Fruit fly (Drosophila melanogaster): ENCODE data around the gene rin.

DNA sequence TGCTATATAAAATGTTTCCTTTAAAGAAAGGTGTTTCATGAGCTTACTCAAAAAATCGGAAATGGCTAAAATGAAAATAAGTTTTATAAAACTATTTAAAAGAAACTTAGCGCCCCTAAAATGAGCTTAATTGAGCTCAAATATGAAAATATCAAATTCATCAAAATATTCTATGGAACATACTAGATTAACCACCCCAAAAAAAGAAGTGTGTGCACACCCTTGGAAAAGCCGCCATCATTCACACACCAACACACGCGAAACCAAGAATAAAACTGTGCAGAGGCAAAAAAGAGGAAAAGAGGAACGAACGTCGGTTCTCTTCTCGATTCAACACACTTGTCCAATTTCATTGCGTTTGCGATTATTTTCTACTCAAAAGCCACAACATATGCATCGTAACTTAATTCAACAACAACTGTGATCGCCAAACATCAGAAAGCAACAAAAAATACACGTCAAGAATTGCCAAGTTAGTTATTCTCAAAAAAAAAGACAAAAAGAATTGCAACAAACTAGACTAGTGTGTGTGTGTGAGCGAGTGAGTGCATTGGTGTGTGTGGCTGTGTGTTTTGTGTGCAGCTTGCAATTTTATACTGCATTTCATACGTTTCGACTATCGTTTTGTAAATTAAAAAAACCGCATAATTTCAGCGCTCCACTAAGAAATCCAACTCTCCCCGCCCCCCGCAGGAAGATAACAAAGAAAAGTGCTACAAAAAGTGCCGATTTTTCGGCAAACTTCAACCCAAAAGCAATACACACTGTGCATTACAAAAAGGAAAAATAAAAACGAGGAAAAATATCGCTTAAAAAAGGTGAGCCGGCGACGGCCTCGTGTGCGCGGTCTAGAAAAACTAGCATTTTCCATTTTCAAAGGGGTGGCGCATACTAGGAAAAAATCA is at the start of gene rin:
- no peak for TF ChIP-seq CTCF (optimal IDR thresholded peaks at IDR 0.05)
- TF ChIP-seq CG8478 (optimal IDR thresholded peaks at IDR 0.05): no peak
